Worm (Caenorhabditis elegans) whole organism, late embryonic: Measurements from ENCODE around the gene B0524.6.

Experiments
- ceh-31 ChIP-seq: sonication (generic microtip); optimal IDR thresholded peaks from 2 replicates; lab custom pipeline; 2016; ENCODE audit warnings: missing genetic modification characterization, missing compliant biosample characterization
- hlh-6 ChIP-seq: sonication (generic microtip); optimal IDR thresholded peaks from 2 replicates; lab custom pipeline; 2016; ENCODE audit warnings: missing genotype, missing genetic modification characterization, missing compliant biosample characterization
- pat-9 ChIP-seq: fragments of 200-800 bp; sonication (Bioruptor generic); optimal IDR thresholded peaks from 2 replicates; lab custom pipeline; 2018; ENCODE audit warnings: mild to moderate bottlenecking, missing genetic modification characterization, moderate library complexity, missing compliant biosample characterization
- pha-4 ChIP-seq: fragments of 150-350 bp; optimal IDR thresholded peaks from 2 replicates; lab custom pipeline; 2018; ENCODE audit warnings: missing biosample characterization, missing genetic modification reagents, missing genetic modification characterization
- pqm-1 ChIP-seq: sonication (generic microtip); optimal IDR thresholded peaks from 2 replicates; lab custom pipeline; 2016; ENCODE audit warnings: missing genetic modification characterization, missing compliant biosample characterization

DNA sequence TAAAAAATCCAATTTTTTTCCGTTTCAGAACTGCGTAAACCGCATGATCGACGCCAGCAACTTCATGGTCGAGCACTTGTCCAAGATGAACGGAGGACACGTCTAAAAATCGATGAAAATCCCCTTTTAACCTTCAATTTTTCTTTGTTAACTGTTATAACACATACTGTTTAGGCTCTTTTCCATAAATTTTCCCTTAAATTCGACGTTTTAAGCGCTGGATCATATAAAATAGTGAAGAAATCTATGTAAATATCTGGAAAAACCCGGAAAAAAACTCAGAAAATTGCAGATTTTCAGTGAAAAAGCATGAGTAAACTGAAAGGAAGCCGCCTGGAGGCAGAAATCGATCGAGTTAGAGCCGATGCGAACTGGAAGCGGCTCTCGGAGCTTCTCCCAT, 45.3 kb downstream of the B0524.6 start, which contains the start of gene ttc-7:
- TF ChIP-seq pat-9 (no peak), hlh-6 (no peak), pqm-1 (tag; lab: Kevin White, UChicago) (no peak), pha-4 (tag; lab: Kevin White, UChicago) (no peak), ceh-31 (tag; lab: Kevin White, UChicago) (no peak)
